Fruit fly (Drosophila melanogaster) whole organism, embryonic: Measurements from ENCODE around the gene Mdr65.

Experiments used
- Blimp-1 ChIP-seq: fragments of 200-800 bp; sonication (Bioruptor generic); optimal IDR thresholded peaks from 3 replicates; lab custom pipeline; 2018; ENCODE audit warnings: missing biosample characterization, missing genetic modification characterization, mild to moderate bottlenecking, moderate library complexity, missing genetic modification reagents
- CG10274 ChIP-seq: fragments of 200-800 bp; sonication (Bioruptor generic); optimal IDR thresholded peaks from 3 replicates; lab custom pipeline; 2017; ENCODE audit warnings: missing biosample characterization, mild to moderate bottlenecking, missing genetic modification characterization
- CG11456 ChIP-seq: fragments of 200-800 bp; sonication (Bioruptor generic); IDR thresholded peaks from 3 replicates; pipeline ENCODE4 v1.3.6; 2022; ENCODE audit warnings: missing biosample characterization, missing genetic modification characterization
- CG11695 ChIP-seq: fragments of 200-800 bp; sonication (Bioruptor generic); IDR thresholded peaks from 3 replicates; pipeline ENCODE4 v1.3.6; 2022; ENCODE audit warnings: missing biosample characterization, missing genetic modification characterization
- CG1603 ChIP-seq: fragments of 200-800 bp; sonication (Bioruptor generic); optimal IDR thresholded peaks from 2 replicates; lab custom pipeline; 2019; ENCODE audit warnings: missing biosample characterization, mild to moderate bottlenecking, missing genetic modification characterization, moderate library complexity
- CG17186 ChIP-seq: fragments of 200-800 bp; sonication (Bioruptor generic); optimal IDR thresholded peaks from 3 replicates; lab custom pipeline; 2017; ENCODE audit warnings: missing biosample characterization, missing genetic modification reagents, missing genetic modification characterization
- CG2120 ChIP-seq: fragments of 200-800 bp; sonication (Bioruptor generic); optimal IDR thresholded peaks from 3 replicates; lab custom pipeline; 2016; ENCODE audit warnings: missing biosample characterization, missing genetic modification characterization
- CG30020 ChIP-seq: fragments of 200-800 bp; optimal IDR thresholded peaks from 2 replicates; lab custom pipeline; 2019; ENCODE audit warnings: missing biosample characterization, mild to moderate bottlenecking, missing genetic modification characterization, moderate library complexity
- CG6791 ChIP-seq: fragments of 200-800 bp; sonication (Bioruptor generic); IDR thresholded peaks from 3 replicates; pipeline ENCODE4 v1.3.6; 2022; ENCODE audit warnings: missing biosample characterization, missing genetic modification characterization; ENCODE audit not compliant: partially characterized antibody
- CG7271 ChIP-seq: fragments of 200-800 bp; sonication (Bioruptor generic); optimal IDR thresholded peaks from 2 replicates; lab custom pipeline; 2018; ENCODE audit warnings: missing biosample characterization, mild to moderate bottlenecking, missing genetic modification characterization, moderate library complexity
- CG7839 ChIP-seq: fragments of 200-800 bp; sonication (Bioruptor generic); optimal IDR thresholded peaks from 3 replicates; lab custom pipeline; 2018; ENCODE audit warnings: missing biosample characterization, mild to moderate bottlenecking, missing genetic modification characterization, moderate library complexity
- CG9609 ChIP-seq: fragments of 200-800 bp; sonication (Bioruptor generic); optimal IDR thresholded peaks from 3 replicates; lab custom pipeline; 2016; ENCODE audit warnings: missing biosample characterization, missing genetic modification characterization
- Drgx ChIP-seq: fragments of 200-800 bp; sonication (Bioruptor generic); IDR thresholded peaks from 2 replicates; pipeline ENCODE4 v1.3.6; 2022; ENCODE audit warnings: missing biosample characterization, missing genetic modification characterization
- Ets65A ChIP-seq: fragments of 200-800 bp; sonication (Bioruptor generic); peaks from one replicate; lab custom pipeline; 2016; ENCODE audit warnings: missing biosample characterization, missing genetic modification characterization
- Gug ChIP-seq: fragments of 200-800 bp; sonication (Bioruptor generic); IDR thresholded peaks from 4 replicates; pipeline ENCODE4 v1.3.6; 2022; ENCODE audit warnings: missing biosample characterization, missing genetic modification characterization
- HLH4C ChIP-seq: fragments of 200-800 bp; sonication (Bioruptor generic); IDR thresholded peaks from 3 replicates; pipeline ENCODE4 v1.3.6; 2022; ENCODE audit warnings: missing biosample characterization, missing genetic modification characterization; ENCODE audit not compliant: partially characterized antibody
- Hr51 ChIP-seq, 2 experiments: fragments of 200-800 bp; sonication (Bioruptor generic); optimal IDR thresholded peaks; 2 replicates in 1 of 2; 3 replicates in 1 of 2; lab custom pipeline; 2016 to 2018; ENCODE audit warnings: missing biosample characterization in 2 of 2, missing genetic modification characterization in 2 of 2, mild to moderate bottlenecking in 1 of 2, moderate library complexity in 1 of 2
- NK7.1 ChIP-seq: fragments of 200-800 bp; sonication (Bioruptor generic); optimal IDR thresholded peaks from 3 replicates; lab custom pipeline; 2016; ENCODE audit warnings: missing biosample characterization, missing genetic modification characterization
- Oli ChIP-seq: fragments of 200-800 bp; sonication (Bioruptor generic); optimal IDR thresholded peaks from 2 replicates; lab custom pipeline; 2018; ENCODE audit warnings: missing biosample characterization, mild to moderate bottlenecking, missing genetic modification characterization, moderate library complexity
- Pdp1 ChIP-seq, 2 experiments: fragments of 200-800 bp; sonication (Bioruptor generic); optimal IDR thresholded peaks; 3 replicates each; lab custom pipeline; 2016; ENCODE audit warnings: missing biosample characterization in 2 of 2, missing genetic modification characterization in 2 of 2, mild to moderate bottlenecking in 1 of 2, moderate library complexity in 1 of 2
- amos ChIP-seq: fragments of 200-800 bp; sonication (Bioruptor generic); IDR thresholded peaks from 2 replicates; pipeline ENCODE4 v1.3.6; 2022; ENCODE audit warnings: missing biosample characterization, missing genetic modification characterization; ENCODE audit not compliant: partially characterized antibody
- chn ChIP-seq: fragments of 200-800 bp; sonication (Bioruptor generic); optimal IDR thresholded peaks from 2 replicates; lab custom pipeline; 2016; ENCODE audit warnings: missing biosample characterization, missing genetic modification characterization
- ci ChIP-seq: fragments of 200-800 bp; sonication (Bioruptor generic); IDR thresholded peaks from 3 replicates; pipeline ENCODE4 v1.3.6; 2022; ENCODE audit warnings: missing biosample characterization, missing genetic modification characterization
- disco-r ChIP-seq: fragments of 200-800 bp; sonication (Bioruptor generic); optimal IDR thresholded peaks from 2 replicates; lab custom pipeline; 2016; ENCODE audit warnings: missing biosample characterization, missing genetic modification characterization
- fd96Cb ChIP-seq: fragments of 200-800 bp; sonication (Bioruptor generic); optimal IDR thresholded peaks from 2 replicates; lab custom pipeline; 2018; ENCODE audit warnings: missing biosample characterization, mild to moderate bottlenecking, missing genetic modification characterization, moderate library complexity
- grau ChIP-seq: fragments of 200-800 bp; optimal IDR thresholded peaks from 3 replicates; lab custom pipeline; 2019; ENCODE audit warnings: missing biosample characterization, mild to moderate bottlenecking, missing genetic modification characterization, moderate library complexity
- hbn ChIP-seq: fragments of 200-800 bp; sonication (Bioruptor generic); IDR thresholded peaks from 2 replicates; pipeline ENCODE4 v1.3.6; 2022; ENCODE audit warnings: missing biosample characterization, missing genetic modification characterization; ENCODE audit not compliant: partially characterized antibody
- lov ChIP-seq, 2 experiments: fragments of 200-800 bp in 1 of 2; fragments of >200 bp in 1 of 2; sonication (Bioruptor generic) in 1 of 2; IDR thresholded peaks in 1 of 2; optimal IDR thresholded peaks in 1 of 2; 2 replicates in 1 of 2; 3 replicates in 1 of 2; pipeline versions ENCODE4 v1.3.6 to Lab custom; 2017 to 2022; ENCODE audit warnings: missing biosample characterization in 1 of 2, missing genetic modification characterization in 1 of 2
- mirr ChIP-seq: fragments of 200-800 bp; sonication (Bioruptor generic); optimal IDR thresholded peaks from 3 replicates; lab custom pipeline; 2018; ENCODE audit warnings: missing biosample characterization, mild to moderate bottlenecking, missing genetic modification characterization
- nerfin-2 ChIP-seq: fragments of 200-800 bp; sonication (Bioruptor generic); IDR thresholded peaks from 2 replicates; pipeline ENCODE4 v1.3.6; 2022; ENCODE audit warnings: missing biosample characterization, missing genetic modification characterization; ENCODE audit not compliant: partially characterized antibody
- nmo ChIP-seq: fragments of 200-800 bp; sonication (Bioruptor generic); optimal IDR thresholded peaks from 2 replicates; lab custom pipeline; 2018; ENCODE audit warnings: missing biosample characterization, mild to moderate bottlenecking, missing genetic modification characterization, moderate library complexity
- onecut ChIP-seq: fragments of 200-800 bp; sonication (Bioruptor generic); IDR thresholded peaks from 2 replicates; pipeline ENCODE4 v1.3.6; 2022; ENCODE audit warnings: missing biosample characterization, missing genetic modification characterization
- pnt ChIP-seq: fragments of 200-800 bp; sonication (Bioruptor generic); optimal IDR thresholded peaks from 3 replicates; lab custom pipeline; 2016; ENCODE audit warnings: missing biosample characterization, missing genetic modification characterization
- row ChIP-seq: fragments of 200-800 bp; sonication (Bioruptor generic); IDR thresholded peaks from 3 replicates; pipeline ENCODE4 v1.3.6; 2022; ENCODE audit warnings: missing biosample characterization, missing genetic modification characterization
- run ChIP-seq: fragments of 200-800 bp; sonication (Bioruptor generic); optimal IDR thresholded peaks from 3 replicates; lab custom pipeline; 2018; ENCODE audit warnings: missing biosample characterization, mild to moderate bottlenecking, missing genetic modification characterization
- salm ChIP-seq: fragments of 200-800 bp; sonication (Bioruptor generic); optimal IDR thresholded peaks from 2 replicates; lab custom pipeline; 2018; ENCODE audit warnings: missing biosample characterization, mild to moderate bottlenecking, missing genetic modification characterization
- sens ChIP-seq: fragments of 200-800 bp; sonication (Bioruptor generic); peaks from one replicate; lab custom pipeline; 2016; ENCODE audit warnings: missing biosample characterization, missing genetic modification characterization
- sug ChIP-seq: fragments of 200-800 bp; optimal IDR thresholded peaks from 2 replicates; lab custom pipeline; 2019; ENCODE audit warnings: missing biosample characterization, mild to moderate bottlenecking, missing genetic modification characterization, moderate library complexity

The Mdr65 gene

dm6 chr3L:6266321-6266720, 20.8 kb upstream of the Mdr65 start (continued):
- TF ChIP-seq sug (tag; lab: Kevin White, UChicago) (no peak), CG2120 (GFP tag; lab: Kevin White, UChicago) (no peak), CG9609 (GFP tag; lab: Kevin White, UChicago) (no peak), nmo (GFP tag; lab: Kevin White, UChicago) (peak; percentile 1), CG7839 (tag; lab: Kevin White, UChicago) (no peak), Ets65A (GFP tag; lab: Kevin White, UChicago) (no peak), fd96Cb (tag; lab: Kevin White, UChicago) (no peak), Drgx (GFP tag; lab: Robert Waterston, UW) (peak; percentile 81), Oli (tag; lab: Kevin White, UChicago) (peak; percentile 5), amos (GFP tag; lab: Robert Waterston, UW) (no peak), row (GFP tag; lab: Robert Waterston, UW) (0 out of 3 replicates have a peak, but pooled peaks have one; percentile 10), Hr51 (GFP tag; optimal IDR thresholded peaks at IDR 0.05; lab: Kevin White, UChicago) (peak in 1 of 2 experiments; percentile 8), CG30020 (tag; lab: Kevin White, UChicago) (no peak), CG17186 (no peak), CG11456 (GFP tag; lab: Robert Waterston, UW) (no peak), HLH4C (GFP tag; lab: Robert Waterston, UW) (no peak), mirr (no peak), onecut (no peak), grau (peak; percentile 27), sens (GFP tag; lab: Kevin White, UChicago) (no peak), NK7.1 (GFP tag; lab: Kevin White, UChicago) (no peak), run (no peak), lov (optimal IDR thresholded peaks at IDR 0.05; lab: Kevin White, UChicago) (no peak), lov (GFP tag; IDR thresholded peaks at IDR 0.05; lab: Robert Waterston, UW) (no peak), salm (tag; lab: Kevin White, UChicago) (no peak), Blimp-1 (GFP tag; lab: Kevin White, UChicago) (no peak), CG6791 (no peak), chn (GFP tag; lab: Kevin White, UChicago) (no peak), Pdp1 (GFP tag; optimal IDR thresholded peaks at IDR 0.05; lab: Kevin White, UChicago) (peak in 1 of 2 experiments; percentile 61), nerfin-2 (GFP tag; lab: Robert Waterston, UW) (no peak), CG1603 (no peak), Gug (GFP tag; lab: Robert Waterston, UW) (no peak), CG7271 (tag; lab: Kevin White, UChicago) (no peak), hbn (GFP tag; lab: Robert Waterston, UW) (no peak), disco-r (GFP tag; lab: Kevin White, UChicago) (no peak), CG10274 (GFP tag; lab: Kevin White, UChicago) (no peak), CG11695 (no peak), pnt (no peak), ci (GFP tag; lab: Robert Waterston, UW) (0 out of 3 replicates have a peak, but pooled peaks have one; percentile 51)
